Worm (Caenorhabditis elegans) whole organism, L4 larva: ENCODE measurements around the gene kin-21.

Experiments
- ama-1 ChIP-seq: fragments of 150-350 bp; optimal IDR thresholded peaks from 2 replicates; lab custom pipeline; 2014; ENCODE audit warnings: inconsistent platforms, mixed read lengths
- arid-1 ChIP-seq: fragments of 200-800 bp; sonication (Bioruptor generic); conservative IDR thresholded peaks from 2 replicates; pipeline ENCODE4 v1.3.6; 2022; ENCODE audit warnings: missing genetic modification reagents, missing genetic modification characterization, missing compliant biosample characterization
- ceh-62 ChIP-seq: sonication (generic microtip); optimal IDR thresholded peaks from 2 replicates; lab custom pipeline; 2017; ENCODE audit warnings: missing biosample characterization, missing genetic modification characterization
- daf-8 ChIP-seq: fragments of 200-800 bp; sonication (Bioruptor generic); IDR thresholded peaks from 2 replicates; pipeline ENCODE4 v1.3.6; 2022; ENCODE audit warnings: missing genetic modification characterization, missing compliant biosample characterization
- jun-1 ChIP-seq: fragments of 150-350 bp; optimal IDR thresholded peaks from 2 replicates; lab custom pipeline; 2014; ENCODE audit warnings: missing biosample characterization, missing genetic modification reagents, missing genetic modification characterization
- lsy-2 ChIP-seq, 2 experiments: fragments of 150-350 bp in 1 of 2; sonication (generic microtip) in 1 of 2; optimal IDR thresholded peaks; 2 replicates each; lab custom pipeline; 2014 to 2017; ENCODE audit warnings: missing biosample characterization in 2 of 2, missing genetic modification characterization in 2 of 2
- ztf-11 ChIP-seq: fragments of 150-350 bp; optimal IDR thresholded peaks from 2 replicates; lab custom pipeline; 2014; ENCODE audit warnings: missing biosample characterization, missing genetic modification characterization

DNA sequence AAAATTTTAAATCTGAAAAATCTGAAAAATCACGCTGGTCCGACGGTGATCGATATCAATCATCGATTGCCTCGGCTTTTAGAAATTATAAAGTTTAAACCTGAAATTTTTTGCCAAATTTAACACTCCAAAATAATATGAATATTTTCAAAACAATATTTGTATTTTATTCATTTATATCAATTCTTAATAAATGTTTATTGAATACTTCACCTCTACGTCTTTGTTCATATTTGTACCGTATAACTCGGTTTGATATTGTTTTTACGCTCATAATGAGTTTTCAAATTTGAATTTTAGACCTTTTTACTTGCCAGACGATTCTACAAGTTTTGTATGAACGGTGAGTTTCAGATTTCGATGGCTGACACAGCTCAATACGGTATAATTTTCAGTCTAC lies 32.1 kb downstream of the kin-21 start, which contains the start of the genes K07F5.15 and K07F5.22:
- TF ChIP-seq ama-1 (no peak), jun-1 (tag; lab: Kevin White, UChicago) (no peak), arid-1 (GFP tag; lab: Robert Waterston, UW) (no peak), lsy-2 (tag; optimal IDR thresholded peaks at IDR 0.05; lab: Kevin White, UChicago) (no peak), daf-8 (GFP tag; lab: Robert Waterston, UW) (no peak), ztf-11 (no peak), ceh-62 (tag; lab: Kevin White, UChicago) (no peak)
